Fruit fly (Drosophila melanogaster): Measurements from ENCODE around the gene CG4199.

CG4199 gene

DNA sequence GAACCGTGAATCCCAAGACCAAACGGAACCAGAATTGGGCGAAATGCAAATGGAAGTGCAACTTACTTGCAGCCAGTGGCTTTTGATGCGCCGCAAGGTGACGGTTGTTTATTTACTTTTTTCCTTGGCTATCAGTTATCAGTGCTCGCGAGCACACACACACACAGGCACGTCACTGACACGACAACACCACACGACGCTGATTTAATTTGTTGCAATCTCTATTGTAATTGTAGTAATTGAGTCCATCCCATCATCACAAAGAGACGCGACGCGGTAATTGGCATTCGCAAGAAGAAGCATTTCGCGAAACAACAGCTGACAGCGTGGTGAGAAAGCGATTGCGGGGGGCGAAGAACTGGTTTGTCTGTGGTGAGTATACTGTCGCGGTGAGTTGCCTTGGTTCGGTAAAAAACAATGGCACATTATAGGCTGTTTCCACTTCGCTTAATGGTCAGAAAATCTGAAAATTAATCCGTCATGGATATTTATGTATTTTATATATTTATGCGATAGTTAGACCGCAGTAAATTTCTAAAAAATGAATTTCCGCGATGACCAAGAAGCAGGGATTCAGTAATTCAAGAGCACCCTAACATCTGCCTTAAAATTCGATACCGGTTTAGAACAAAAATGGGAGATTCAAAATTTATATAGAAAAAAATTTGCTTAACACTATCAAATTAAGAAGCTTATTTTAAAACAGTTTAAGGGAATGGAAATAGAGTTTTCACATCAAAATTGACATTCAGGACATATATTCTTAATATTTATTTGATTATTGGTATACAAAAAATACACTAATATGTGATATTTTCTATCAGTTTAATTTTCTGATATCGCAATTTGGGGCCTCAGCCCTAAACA, 31.1 kb downstream of the CG4199 start, which contains the start of the genes Actn and usp (continued):
- peak; percentile 27 for TF ChIP-seq CG12659 (GFP tag; optimal IDR thresholded peaks at IDR 0.05)
- TF ChIP-seq CG1024 (GFP tag; IDR thresholded peaks at IDR 0.05) = peak; percentile 63
- TF ChIP-seq row (GFP tag; IDR thresholded peaks at IDR 0.05) = peak; percentile 76
- peak; percentile 43; the same call in 1 of the 3 replicates for TF ChIP-seq ci (GFP tag; IDR thresholded peaks at IDR 0.05)
- peak; percentile 31 for TF ChIP-seq CG15269 (tag; optimal IDR thresholded peaks at IDR 0.05)
- TF ChIP-seq Lhr (GFP tag; optimal IDR thresholded peaks at IDR 0.05) = peak; percentile 59
- peak; percentile 3 for TF ChIP-seq ewg (GFP tag; optimal IDR thresholded peaks at IDR 0.05)
- TF ChIP-seq sim (GFP tag; IDR thresholded peaks at IDR 0.05) = no peak
- TF ChIP-seq CG31224 (GFP tag; IDR thresholded peaks at IDR 0.05) = no peak
- TF ChIP-seq nom (GFP tag; optimal IDR thresholded peaks at IDR 0.05) = peak; percentile 63
- no peak for TF ChIP-seq gce (GFP tag; IDR thresholded peaks at IDR 0.05)
- TF ChIP-seq Sry-β (GFP tag; optimal IDR thresholded peaks at IDR 0.05) = no peak
- peak; percentile 1 for TF ChIP-seq Hsf (GFP tag; optimal IDR thresholded peaks at IDR 0.05)
- peak; percentile 51; the same call in 1 of the 2 replicates for TF ChIP-seq CG14014 (GFP tag; IDR thresholded peaks at IDR 0.05)
- TF ChIP-seq pzg (GFP tag; optimal IDR thresholded peaks at IDR 0.05) = peak; percentile 49
- peak; percentile 96 for TF ChIP-seq CG15514 (GFP tag; optimal IDR thresholded peaks at IDR 0.05)
- TF ChIP-seq CG4424 (GFP tag; optimal IDR thresholded peaks at IDR 0.05) = peak; percentile 45
- TF ChIP-seq trem (tag; optimal IDR thresholded peaks at IDR 0.05) = peak; percentile 56
- peak in 1 of 3 experiments; percentile 80 for TF ChIP-seq Stat92E (GFP tag; optimal IDR thresholded peaks at IDR 0.05)
- TF ChIP-seq wdn (GFP tag; IDR thresholded peaks at IDR 0.05) = no peak
- peak; percentile 41 for TF ChIP-seq BEAF-32 (GFP tag; optimal IDR thresholded peaks at IDR 0.05)
- TF ChIP-seq CG7357 (GFP tag; IDR thresholded peaks at IDR 0.05) = peak; percentile 89
- no peak for TF ChIP-seq NC2β (GFP tag; optimal IDR thresholded peaks at IDR 0.05)
- peak; percentile 23 for TF ChIP-seq CG15696 (tag; optimal IDR thresholded peaks at IDR 0.05)
- peak; percentile 22 for TF ChIP-seq Meics (GFP tag; optimal IDR thresholded peaks at IDR 0.05)
- peak; percentile 12 for TF ChIP-seq lbe (GFP tag; optimal IDR thresholded peaks at IDR 0.05)
- TF ChIP-seq Poxn (GFP tag; IDR thresholded peaks at IDR 0.05) = no peak
- peak; percentile 3 for TF ChIP-seq Sry-δ (GFP tag; optimal IDR thresholded peaks at IDR 0.05)
- no peak for TF ChIP-seq CG11085 (GFP tag; IDR thresholded peaks at IDR 0.05)
- TF ChIP-seq bcd (GFP tag; optimal IDR thresholded peaks at IDR 0.05) = peak; percentile 31
- peak; percentile 35 for TF ChIP-seq Sox102F (GFP tag; optimal IDR thresholded peaks at IDR 0.05)
- TF ChIP-seq Med (GFP tag) = peak; percentile 80
- TF ChIP-seq CG12391 (tag; optimal IDR thresholded peaks at IDR 0.05) = peak; percentile 53
- peak; percentile 39 for TF ChIP-seq CG3995 (GFP tag; optimal IDR thresholded peaks at IDR 0.05)
- TF ChIP-seq Chrac-16 (GFP tag; optimal IDR thresholded peaks at IDR 0.05) = peak; percentile 2
- no peak for TF ChIP-seq CG6813 (GFP tag; optimal IDR thresholded peaks at IDR 0.05)
- no peak for TF ChIP-seq Neu2 (GFP tag; optimal IDR thresholded peaks at IDR 0.05; ENCODE audit: borderline replicate concordance)
- TF ChIP-seq CG34422 (GFP tag; IDR thresholded peaks at IDR 0.05) = peak; percentile 23; the same call in 1 of the 3 replicates
- TF ChIP-seq gem (tag; optimal IDR thresholded peaks at IDR 0.05) = peak; percentile 59
- no peak for TF ChIP-seq CG3065 (GFP tag; optimal IDR thresholded peaks at IDR 0.05)
- TF ChIP-seq Pdp1 (GFP tag; optimal IDR thresholded peaks at IDR 0.05) = peak in 1 of 2 experiments; percentile 27
- peak; percentile 42 for TF ChIP-seq CoRest (tag; optimal IDR thresholded peaks at IDR 0.05)
- TF ChIP-seq CG10366 (GFP tag; IDR thresholded peaks at IDR 0.05) = 0 out of 2 replicates have a peak, but pooled peaks have one; percentile 17
- TF ChIP-seq Oli (tag; optimal IDR thresholded peaks at IDR 0.05) = peak; percentile 1
- TF ChIP-seq Hr78 (GFP tag; optimal IDR thresholded peaks at IDR 0.05) = peak in 1 of 2 experiments; percentile 53
- no peak for TF ChIP-seq Spps (tag; optimal IDR thresholded peaks at IDR 0.05)
- TF ChIP-seq CG10267 (tag; optimal IDR thresholded peaks at IDR 0.05) = peak; percentile 36

Data from whole organism, embryonic.